Fruit fly (Drosophila melanogaster) whole organism, embryonic: Measurements from ENCODE around the gene Cyp303a1.

ENCODE experiments used
- Atf-2 ChIP-seq: fragments of 200-800 bp; sonication (Bioruptor generic); optimal IDR thresholded peaks from 2 replicates; lab custom pipeline; 2016; ENCODE audit warnings: missing biosample characterization, missing genetic modification characterization
- CG11398 ChIP-seq: fragments of 200-800 bp; sonication (Bioruptor generic); optimal IDR thresholded peaks from 2 replicates; lab custom pipeline; 2016; ENCODE audit warnings: missing biosample characterization, missing genetic modification characterization
- CG11696 ChIP-seq: fragments of 200-800 bp; sonication (Bioruptor generic); IDR thresholded peaks from 2 replicates; pipeline ENCODE4 v1.3.6; 2022; ENCODE audit warnings: missing biosample characterization, missing genetic modification characterization
- CG12942 ChIP-seq: fragments of 200-800 bp; sonication (Bioruptor generic); optimal IDR thresholded peaks from 3 replicates; lab custom pipeline; 2016; ENCODE audit warnings: missing biosample characterization, missing genetic modification characterization
- CG1602 ChIP-seq: fragments of 200-800 bp; sonication (Bioruptor generic); optimal IDR thresholded peaks from 3 replicates; lab custom pipeline; 2016; ENCODE audit warnings: missing biosample characterization, missing genetic modification characterization
- CG1603 ChIP-seq: fragments of 200-800 bp; sonication (Bioruptor generic); optimal IDR thresholded peaks from 2 replicates; lab custom pipeline; 2019; ENCODE audit warnings: missing biosample characterization, mild to moderate bottlenecking, missing genetic modification characterization, moderate library complexity
- CG1647 ChIP-seq: fragments of 200-800 bp; sonication (Bioruptor generic); optimal IDR thresholded peaks from 3 replicates; lab custom pipeline; 2016; ENCODE audit warnings: missing biosample characterization, missing genetic modification characterization
- CG17829 ChIP-seq: fragments of 200-800 bp; optimal IDR thresholded peaks from 2 replicates; lab custom pipeline; 2019; ENCODE audit warnings: missing biosample characterization, mild to moderate bottlenecking, missing genetic modification characterization, moderate library complexity
- CG2678 ChIP-seq: fragments of 200-800 bp; sonication (Bioruptor generic); optimal IDR thresholded peaks from 3 replicates; lab custom pipeline; 2019; ENCODE audit warnings: missing biosample characterization, mild to moderate bottlenecking, missing genetic modification characterization, moderate library complexity
- CG31388 ChIP-seq: fragments of 200-800 bp; sonication (Bioruptor generic); optimal IDR thresholded peaks from 2 replicates; lab custom pipeline; 2016; ENCODE audit warnings: missing biosample characterization, missing genetic modification characterization
- CG32767 ChIP-seq: fragments of 200-800 bp; sonication (Bioruptor generic); IDR thresholded peaks from 2 replicates; pipeline ENCODE4 v1.3.6; 2022; ENCODE audit warnings: missing biosample characterization, missing genetic modification characterization
- CG3281 ChIP-seq: fragments of 200-800 bp; sonication (Bioruptor generic); optimal IDR thresholded peaks from 3 replicates; lab custom pipeline; 2017; ENCODE audit warnings: missing biosample characterization, mild to moderate bottlenecking, missing genetic modification characterization
- CG34224 ChIP-seq: fragments of 200-800 bp; sonication (Bioruptor generic); IDR thresholded peaks from 3 replicates; pipeline ENCODE4 v1.3.6; 2022; ENCODE audit warnings: missing biosample characterization, missing genetic modification characterization; ENCODE audit not compliant: partially characterized antibody
- CG4328 ChIP-seq: fragments of 200-800 bp; sonication (Bioruptor generic); optimal IDR thresholded peaks from 3 replicates; lab custom pipeline; 2017; ENCODE audit warnings: missing biosample characterization, missing genetic modification reagents, missing genetic modification characterization
- CG6272 ChIP-seq: fragments of 200-800 bp; sonication (Bioruptor generic); IDR thresholded peaks from 2 replicates; pipeline ENCODE4 v1.3.6; 2022; ENCODE audit warnings: missing biosample characterization, missing genetic modification characterization
- CG7786 ChIP-seq: fragments of 200-800 bp; sonication (Bioruptor generic); optimal IDR thresholded peaks from 2 replicates; lab custom pipeline; 2016; ENCODE audit warnings: missing biosample characterization, missing genetic modification characterization
- CG8281 ChIP-seq: fragments of 200-800 bp; sonication (Bioruptor generic); optimal IDR thresholded peaks from 2 replicates; lab custom pipeline; 2018; ENCODE audit warnings: missing biosample characterization, mild to moderate bottlenecking, missing genetic modification characterization, moderate library complexity
- CG8924 ChIP-seq: fragments of 200-800 bp; optimal IDR thresholded peaks from 3 replicates; lab custom pipeline; 2019; ENCODE audit warnings: missing biosample characterization, mild to moderate bottlenecking, missing genetic modification characterization, moderate library complexity
- CoRest ChIP-seq: fragments of 200-800 bp; sonication (Bioruptor generic); optimal IDR thresholded peaks from 3 replicates; lab custom pipeline; 2018; ENCODE audit warnings: missing biosample characterization, mild to moderate bottlenecking, missing genetic modification characterization, moderate library complexity
- CrebB ChIP-seq: fragments of 200-800 bp; sonication (Bioruptor generic); optimal IDR thresholded peaks from 3 replicates; lab custom pipeline; 2018; ENCODE audit warnings: missing biosample characterization, mild to moderate bottlenecking, missing genetic modification characterization
- D ChIP-seq, 2 experiments: fragments of 200-800 bp in 1 of 2; fragments of >200 bp in 1 of 2; sonication (Bioruptor generic) in 1 of 2; optimal IDR thresholded peaks; 2 replicates in 1 of 2; 3 replicates in 1 of 2; lab custom pipeline; 2017; ENCODE audit warnings: mild to moderate bottlenecking in 1 of 2, missing biosample characterization in 1 of 2, missing genetic modification characterization in 1 of 2, missing genetic modification reagents in 1 of 2
- Drgx ChIP-seq: fragments of 200-800 bp; sonication (Bioruptor generic); IDR thresholded peaks from 2 replicates; pipeline ENCODE4 v1.3.6; 2022; ENCODE audit warnings: missing biosample characterization, missing genetic modification characterization
- Ets65A ChIP-seq: fragments of 200-800 bp; sonication (Bioruptor generic); peaks from one replicate; lab custom pipeline; 2016; ENCODE audit warnings: missing biosample characterization, missing genetic modification characterization
- Gsc ChIP-seq: fragments of 200-800 bp; sonication (Bioruptor generic); IDR thresholded peaks from 2 replicates; pipeline ENCODE4 v1.3.6; 2022; ENCODE audit warnings: missing biosample characterization, missing genetic modification characterization
- H15 ChIP-seq: fragments of 200-800 bp; sonication (Bioruptor generic); IDR thresholded peaks from 3 replicates; pipeline ENCODE4 v1.3.6; 2022; ENCODE audit warnings: missing biosample characterization, missing genetic modification characterization
- Hmr ChIP-seq: fragments of 200-800 bp; sonication (Bioruptor generic); optimal IDR thresholded peaks from 3 replicates; lab custom pipeline; 2017; ENCODE audit warnings: mild to moderate bottlenecking, missing biosample characterization, missing genetic modification reagents, missing genetic modification characterization
- Kr ChIP-seq: fragments of 200-800 bp; sonication (Bioruptor generic); optimal IDR thresholded peaks from 2 replicates; lab custom pipeline; 2017; ENCODE audit warnings: missing biosample characterization, mild to moderate bottlenecking, missing genetic modification characterization
- MESR4 ChIP-seq: fragments of 200-800 bp; sonication (Bioruptor generic); optimal IDR thresholded peaks from 2 replicates; lab custom pipeline; 2018; ENCODE audit warnings: missing biosample characterization, mild to moderate bottlenecking, missing genetic modification characterization, moderate library complexity
- Scr ChIP-seq: fragments of 200-800 bp; sonication (Bioruptor generic); IDR thresholded peaks from 2 replicates; pipeline ENCODE4 v1.3.6; 2022; ENCODE audit warnings: missing biosample characterization, missing genetic modification characterization; ENCODE audit not compliant: partially characterized antibody
- Sin3A ChIP-seq: fragments of >200 bp; optimal IDR thresholded peaks from 2 replicates; lab custom pipeline; 2018
- Sox102F ChIP-seq: fragments of 200-800 bp; sonication (Bioruptor generic); optimal IDR thresholded peaks from 2 replicates; lab custom pipeline; 2018; ENCODE audit warnings: missing biosample characterization, mild to moderate bottlenecking, missing genetic modification characterization, moderate library complexity
- Ssrp ChIP-seq: fragments of 200-800 bp; sonication (Bioruptor generic); optimal IDR thresholded peaks from 2 replicates; lab custom pipeline; 2018; ENCODE audit warnings: missing biosample characterization, mild to moderate bottlenecking, missing genetic modification characterization, moderate library complexity
- amos ChIP-seq: fragments of 200-800 bp; sonication (Bioruptor generic); IDR thresholded peaks from 2 replicates; pipeline ENCODE4 v1.3.6; 2022; ENCODE audit warnings: missing biosample characterization, missing genetic modification characterization; ENCODE audit not compliant: partially characterized antibody
- bab2 ChIP-seq: fragments of 200-800 bp; sonication (Bioruptor generic); optimal IDR thresholded peaks from 2 replicates; lab custom pipeline; 2016; ENCODE audit warnings: missing biosample characterization, missing genetic modification characterization
- chm ChIP-seq: fragments of 200-800 bp; sonication (Bioruptor generic); IDR thresholded peaks from 2 replicates; pipeline ENCODE4 v1.3.6; 2022; ENCODE audit warnings: missing biosample characterization, missing genetic modification characterization
- corto ChIP-seq: fragments of 200-800 bp; sonication (Bioruptor generic); optimal IDR thresholded peaks from 2 replicates; lab custom pipeline; 2016; ENCODE audit warnings: missing biosample characterization, mild to moderate bottlenecking, missing genetic modification characterization, moderate library complexity
- dimm ChIP-seq: fragments of 200-800 bp; sonication (Bioruptor generic); IDR thresholded peaks from 2 replicates; pipeline ENCODE4 v1.3.6; 2022; ENCODE audit warnings: missing biosample characterization, missing genetic modification characterization
- dmrt11E ChIP-seq: fragments of 200-800 bp; sonication (Bioruptor generic); optimal IDR thresholded peaks from 3 replicates; lab custom pipeline; 2018; ENCODE audit warnings: missing biosample characterization, mild to moderate bottlenecking, missing genetic modification characterization, moderate library complexity
- fru ChIP-seq: fragments of >200 bp; optimal IDR thresholded peaks from 2 replicates; lab custom pipeline; 2017
- gce ChIP-seq: fragments of 200-800 bp; sonication (Bioruptor generic); IDR thresholded peaks from 3 replicates; pipeline ENCODE4 v1.3.6; 2022; ENCODE audit warnings: missing biosample characterization, missing genetic modification characterization
- hb ChIP-seq: fragments of 200-800 bp; sonication (Bioruptor generic); IDR thresholded peaks from 3 replicates; pipeline ENCODE4 v1.3.6; 2022; ENCODE audit warnings: missing biosample characterization, missing genetic modification characterization; ENCODE audit not compliant: partially characterized antibody
- insv ChIP-seq, 2 experiments: fragments of 200-800 bp; sonication (Bioruptor generic); optimal IDR thresholded peaks; 3 replicates each; lab custom pipeline; 2016 to 2018; ENCODE audit warnings: missing biosample characterization in 2 of 2, missing genetic modification characterization in 2 of 2
- ken ChIP-seq: fragments of 200-800 bp; sonication (Bioruptor generic); IDR thresholded peaks from 3 replicates; pipeline ENCODE4 v1.3.6; 2022; ENCODE audit warnings: missing biosample characterization, missing genetic modification characterization
- lilli ChIP-seq: fragments of 200-800 bp; sonication (Bioruptor generic); optimal IDR thresholded peaks from 3 replicates; lab custom pipeline; 2016; ENCODE audit warnings: missing biosample characterization, missing genetic modification characterization
- pfk ChIP-seq: fragments of 200-800 bp; sonication (Bioruptor generic); optimal IDR thresholded peaks from 2 replicates; lab custom pipeline; 2018; ENCODE audit warnings: missing biosample characterization, mild to moderate bottlenecking, missing genetic modification characterization, moderate library complexity
- row ChIP-seq: fragments of 200-800 bp; sonication (Bioruptor generic); IDR thresholded peaks from 3 replicates; pipeline ENCODE4 v1.3.6; 2022; ENCODE audit warnings: missing biosample characterization, missing genetic modification characterization
- sisA ChIP-seq: fragments of 200-800 bp; sonication (Bioruptor generic); IDR thresholded peaks from 2 replicates; pipeline ENCODE4 v1.3.6; 2022; ENCODE audit warnings: missing biosample characterization, missing genetic modification characterization
- slbo ChIP-seq: fragments of 200-800 bp; sonication (Bioruptor generic); IDR thresholded peaks from 2 replicates; pipeline ENCODE4 v1.3.6; 2022; ENCODE audit warnings: missing biosample characterization, missing genetic modification characterization
- so ChIP-seq: fragments of 200-800 bp; sonication (Bioruptor generic); IDR thresholded peaks from 3 replicates; pipeline ENCODE4 v1.3.6; 2022; ENCODE audit warnings: missing biosample characterization, missing genetic modification characterization
- vnd ChIP-seq: fragments of 200-800 bp; sonication (Bioruptor generic); IDR thresholded peaks from 3 replicates; pipeline ENCODE4 v1.3.6; 2022; ENCODE audit warnings: missing biosample characterization, missing genetic modification characterization; ENCODE audit not compliant: partially characterized antibody
- wdn ChIP-seq: fragments of 200-800 bp; sonication (Bioruptor generic); IDR thresholded peaks from 2 replicates; pipeline ENCODE4 v1.3.6; 2022; ENCODE audit warnings: missing biosample characterization, missing genetic modification characterization

The Cyp303a1 gene

dm6 chr2L:16329102-16329520, 35.1 kb downstream of the Cyp303a1 start, which contains the start of gene mRpL4 (continued):
- TF ChIP-seq ken (GFP tag; lab: Robert Waterston, UW) (peak; percentile 65; the same call in 1 of the 3 replicates), vnd (peak; percentile 98), CrebB (no peak), slbo (GFP tag; lab: Robert Waterston, UW) (peak; percentile 86), sisA (GFP tag; lab: Robert Waterston, UW) (peak; percentile 80), Ets65A (no peak), fru (lab: Kevin White, UChicago) (no peak), CG7786 (GFP tag; lab: Kevin White, UChicago) (peak; percentile 69), chm (GFP tag; lab: Robert Waterston, UW) (peak; percentile 66; the same call in 1 of the 2 replicates), Drgx (GFP tag; lab: Robert Waterston, UW) (no peak; the same call in 1 of the 2 replicates), dmrt11E (peak; percentile 46), gce (GFP tag; lab: Robert Waterston, UW) (peak; percentile 60; the same call in 2 of the 3 replicates), lilli (peak; percentile 87), Hmr (GFP tag; lab: Kevin White, UChicago) (no peak), CG12942 (GFP tag; lab: Kevin White, UChicago) (peak; percentile 78), amos (GFP tag; lab: Robert Waterston, UW) (peak; percentile 99), Atf-2 (peak; percentile 40), CG8281 (tag; lab: Kevin White, UChicago) (no peak), Sox102F (GFP tag; lab: Kevin White, UChicago) (peak; percentile 62), pfk (no peak), CG4328 (GFP tag; lab: Kevin White, UChicago) (peak; percentile 6), CG3281 (no peak), row (GFP tag; lab: Robert Waterston, UW) (peak; percentile 93), so (no peak), dimm (GFP tag; lab: Robert Waterston, UW) (no peak), CG17829 (peak; percentile 80), CG1602 (GFP tag; lab: Kevin White, UChicago) (peak; percentile 58), CG8924 (tag; lab: Kevin White, UChicago) (peak; percentile 57), Kr (GFP tag; lab: Kevin White, UChicago) (no peak), bab2 (GFP tag; lab: Kevin White, UChicago) (peak; percentile 70), corto (GFP tag; lab: Kevin White, UChicago) (no peak), Gsc (no peak), Scr (GFP tag; lab: Robert Waterston, UW) (peak; percentile 99), insv (GFP tag; optimal IDR thresholded peaks at IDR 0.05; lab: Kevin White, UChicago) (no peak), CG1647 (GFP tag; lab: Kevin White, UChicago) (peak; percentile 46), CG11696 (GFP tag; lab: Robert Waterston, UW) (0 out of 2 replicates have a peak, but pooled peaks have one; percentile 19), CoRest (tag; lab: Kevin White, UChicago) (peak; percentile 56), Sin3A (lab: Kevin White, UChicago) (peak; percentile 46), wdn (peak; percentile 18; the same call in 1 of the 2 replicates), MESR4 (GFP tag; lab: Kevin White, UChicago) (no peak), CG34224 (GFP tag; lab: Robert Waterston, UW) (peak; percentile 99), CG2678 (tag; lab: Kevin White, UChicago) (no peak), CG32767 (GFP tag; lab: Robert Waterston, UW) (peak; percentile 78), H15 (GFP tag; lab: Robert Waterston, UW) (peak; percentile 65; the same call in 2 of the 3 replicates), CG1603 (peak; percentile 77), hb (GFP tag; lab: Robert Waterston, UW) (peak; percentile 99), Ssrp (tag; lab: Kevin White, UChicago) (peak; percentile 42), D (optimal IDR thresholded peaks at IDR 0.05; lab: Kevin White, UChicago) (no peak), D (GFP tag; optimal IDR thresholded peaks at IDR 0.05; lab: Kevin White, UChicago) (no peak), CG11398 (GFP tag; lab: Kevin White, UChicago) (peak; percentile 58), CG6272 (GFP tag; lab: Robert Waterston, UW) (peak; percentile 74), CG31388 (no peak)
